Fruit fly (Drosophila melanogaster): Measurements from ENCODE around the gene CG31313.

- no peak for TF ChIP-seq OdsH (GFP tag; optimal IDR thresholded peaks at IDR 0.05)
- no peak for TF ChIP-seq sv (GFP tag; optimal IDR thresholded peaks at IDR 0.05)
- TF ChIP-seq HLH106 (tag; optimal IDR thresholded peaks at IDR 0.05) = no peak
- no peak for TF ChIP-seq foxo (GFP tag; optimal IDR thresholded peaks at IDR 0.05)
- TF ChIP-seq CG32264 (GFP tag; optimal IDR thresholded peaks at IDR 0.05) = no peak
- TF ChIP-seq psq (GFP tag; optimal IDR thresholded peaks at IDR 0.05) = no peak
- no peak for TF ChIP-seq Dfd (GFP tag; optimal IDR thresholded peaks at IDR 0.05)
- no peak for TF ChIP-seq woc (GFP tag; optimal IDR thresholded peaks at IDR 0.05)
- no peak for TF ChIP-seq Hnf4 (GFP tag; optimal IDR thresholded peaks at IDR 0.05)
These were observed 18.5 kb downstream of the CG31313 start for dm6 chr3R:14548752-14549151.
